Worm (Caenorhabditis elegans) whole organism, late embryonic: Measurements from ENCODE around the gene R07B7.6.

Experiments used
- C08G9.2 ChIP-seq: sonication (generic microtip); optimal IDR thresholded peaks from 2 replicates; lab custom pipeline; 2016; ENCODE audit warnings: mild to moderate bottlenecking, missing genetic modification characterization, moderate library complexity, missing compliant biosample characterization
- F13H6.1 ChIP-seq: sonication (generic microtip); optimal IDR thresholded peaks from 2 replicates; lab custom pipeline; 2016; ENCODE audit warnings: missing genetic modification characterization, missing compliant biosample characterization
- K02D7.2 ChIP-seq: sonication (generic microtip); optimal IDR thresholded peaks from 2 replicates; lab custom pipeline; 2017; ENCODE audit warnings: mild to moderate bottlenecking, missing genetic modification characterization, missing compliant biosample characterization
- Y22D7AL.16 ChIP-seq: sonication (generic microtip); optimal IDR thresholded peaks from 2 replicates; lab custom pipeline; 2016; ENCODE audit warnings: missing genetic modification characterization, missing compliant biosample characterization
- ahr-1 ChIP-seq: sonication (generic microtip); optimal IDR thresholded peaks from 2 replicates; lab custom pipeline; 2016; ENCODE audit warnings: missing genetic modification characterization, missing compliant biosample characterization
- ceh-18 ChIP-seq: sonication (generic microtip); optimal IDR thresholded peaks from 2 replicates; lab custom pipeline; 2016; ENCODE audit warnings: missing genetic modification characterization, missing compliant biosample characterization
- ceh-19 ChIP-seq: fragments of 200-800 bp; sonication (Bioruptor generic); optimal IDR thresholded peaks from 2 replicates; lab custom pipeline; 2018; ENCODE audit warnings: mild to moderate bottlenecking, missing genetic modification characterization, missing compliant biosample characterization
- ceh-2 ChIP-seq: sonication (generic microtip); optimal IDR thresholded peaks from 2 replicates; lab custom pipeline; 2016; ENCODE audit warnings: missing genotype, missing genetic modification characterization, missing compliant biosample characterization
- ceh-30 ChIP-seq: fragments of 150-350 bp; optimal IDR thresholded peaks from 2 replicates; lab custom pipeline; 2014; ENCODE audit warnings: missing biosample characterization, missing genetic modification characterization
- ceh-45 ChIP-seq: fragments of 200-800 bp; sonication (Bioruptor generic); IDR thresholded peaks from 2 replicates; pipeline ENCODE4 v1.3.6; 2022; ENCODE audit warnings: missing genetic modification reagents, missing genetic modification characterization, missing compliant biosample characterization
- ceh-48 ChIP-seq: sonication (generic microtip); optimal IDR thresholded peaks from 2 replicates; lab custom pipeline; 2016; ENCODE audit warnings: missing genetic modification characterization, inconsistent platforms, missing compliant biosample characterization
- ceh-9 ChIP-seq: sonication (generic microtip); optimal IDR thresholded peaks from 2 replicates; lab custom pipeline; 2016; ENCODE audit warnings: mild to moderate bottlenecking, missing genetic modification characterization, inconsistent platforms, missing compliant biosample characterization
- che-1 ChIP-seq: sonication (generic microtip); optimal IDR thresholded peaks from 2 replicates; lab custom pipeline; 2016; ENCODE audit warnings: mild to moderate bottlenecking, missing genetic modification characterization, missing compliant biosample characterization
- dmd-4 ChIP-seq: sonication (generic microtip); optimal IDR thresholded peaks from 2 replicates; lab custom pipeline; 2016; ENCODE audit warnings: borderline replicate concordance, missing genetic modification characterization, missing compliant biosample characterization
- dve-1 ChIP-seq: sonication (generic microtip); optimal IDR thresholded peaks from 2 replicates; lab custom pipeline; 2017; ENCODE audit warnings: antibody characterized with exemption, mild to moderate bottlenecking, missing genetic modification characterization, missing compliant biosample characterization
- elt-2 ChIP-seq: sonication (generic microtip); optimal IDR thresholded peaks from 2 replicates; lab custom pipeline; 2016; ENCODE audit warnings: missing genetic modification reagents, missing genetic modification characterization, missing compliant biosample characterization
- elt-4 ChIP-seq: sonication (generic microtip); optimal IDR thresholded peaks from 2 replicates; lab custom pipeline; 2016; ENCODE audit warnings: missing genetic modification characterization, missing compliant biosample characterization
- eyg-1 ChIP-seq: sonication (generic microtip); optimal IDR thresholded peaks from 2 replicates; lab custom pipeline; 2016; ENCODE audit warnings: missing genotype, missing genetic modification characterization, missing compliant biosample characterization
- fax-1 ChIP-seq: sonication (generic microtip); optimal IDR thresholded peaks from 2 replicates; lab custom pipeline; 2016; ENCODE audit warnings: missing genotype, missing genetic modification characterization, missing compliant biosample characterization
- fkh-10 ChIP-seq: fragments of 150-350 bp; optimal IDR thresholded peaks from 2 replicates; lab custom pipeline; 2014; ENCODE audit warnings: missing biosample characterization, missing genetic modification reagents, missing genetic modification characterization
- fkh-6 ChIP-seq: sonication (generic microtip); optimal IDR thresholded peaks from 2 replicates; lab custom pipeline; 2016; ENCODE audit warnings: missing genetic modification characterization, missing compliant biosample characterization
- gmeb-2 ChIP-seq: sonication (generic microtip); optimal IDR thresholded peaks from 2 replicates; lab custom pipeline; 2016; ENCODE audit warnings: missing genetic modification characterization, inconsistent platforms, missing compliant biosample characterization
- hlh-6 ChIP-seq: sonication (generic microtip); optimal IDR thresholded peaks from 2 replicates; lab custom pipeline; 2016; ENCODE audit warnings: missing genotype, missing genetic modification characterization, missing compliant biosample characterization
- hlh-8 ChIP-seq: sonication (generic microtip); optimal IDR thresholded peaks from 2 replicates; lab custom pipeline; 2016; ENCODE audit warnings: missing genotype, missing genetic modification characterization, missing compliant biosample characterization
- lin-11 ChIP-seq: fragments of 200-800 bp; sonication (Bioruptor generic); optimal IDR thresholded peaks from 2 replicates; lab custom pipeline; 2018; ENCODE audit warnings: mild to moderate bottlenecking, missing genetic modification characterization, missing compliant biosample characterization
- madf-2 ChIP-seq: sonication (generic microtip); optimal IDR thresholded peaks from 2 replicates; lab custom pipeline; 2017; ENCODE audit warnings: missing genetic modification characterization, missing compliant biosample characterization
- nfya-1 ChIP-seq: sonication (generic microtip); optimal IDR thresholded peaks from 2 replicates; lab custom pipeline; 2017; ENCODE audit warnings: missing genetic modification characterization, mild to moderate bottlenecking, missing compliant biosample characterization, antibody characterized with exemption, moderate library complexity
- nhr-11 ChIP-seq: fragments of 150-350 bp; optimal IDR thresholded peaks from 2 replicates; lab custom pipeline; 2014; ENCODE audit warnings: missing biosample characterization, missing genetic modification characterization
- nhr-232 ChIP-seq: sonication (generic microtip); optimal IDR thresholded peaks from 2 replicates; lab custom pipeline; 2016; ENCODE audit warnings: missing genetic modification characterization, missing compliant biosample characterization
- pag-3 ChIP-seq: sonication (generic microtip); optimal IDR thresholded peaks from 2 replicates; lab custom pipeline; 2016; ENCODE audit warnings: missing compliant biosample characterization, missing genetic modification characterization, borderline replicate concordance
- pha-2 ChIP-seq: sonication (generic microtip); optimal IDR thresholded peaks from 2 replicates; lab custom pipeline; 2017; ENCODE audit warnings: mild to moderate bottlenecking, missing genetic modification characterization, missing compliant biosample characterization
- pha-4 ChIP-seq: fragments of 150-350 bp; optimal IDR thresholded peaks from 2 replicates; lab custom pipeline; 2018; ENCODE audit warnings: missing biosample characterization, missing genetic modification reagents, missing genetic modification characterization
- pros-1 ChIP-seq: fragments of 150-350 bp; optimal IDR thresholded peaks from 2 replicates; lab custom pipeline; 2014; ENCODE audit warnings: missing biosample characterization, missing genetic modification reagents, missing genetic modification characterization
- ref-2 ChIP-seq: sonication (generic microtip); optimal IDR thresholded peaks from 2 replicates; lab custom pipeline; 2016; ENCODE audit warnings: missing genetic modification characterization, missing compliant biosample characterization
- rnt-1 ChIP-seq: sonication (generic microtip); optimal IDR thresholded peaks from 2 replicates; lab custom pipeline; 2016; ENCODE audit warnings: missing genetic modification characterization, missing compliant biosample characterization
- sox-4 ChIP-seq: sonication (generic microtip); optimal IDR thresholded peaks from 2 replicates; lab custom pipeline; 2017; ENCODE audit warnings: mild to moderate bottlenecking, missing genetic modification characterization, inconsistent platforms, missing compliant biosample characterization
- syd-9 ChIP-seq: sonication (generic microtip); optimal IDR thresholded peaks from 2 replicates; lab custom pipeline; 2016; ENCODE audit warnings: mild to moderate bottlenecking, missing genetic modification characterization, moderate library complexity, missing compliant biosample characterization
- tbx-7 ChIP-seq: sonication (generic microtip); optimal IDR thresholded peaks from 2 replicates; lab custom pipeline; 2016; ENCODE audit warnings: missing genotype, missing genetic modification characterization, missing compliant biosample characterization
- ttx-3 ChIP-seq: sonication (generic microtip); optimal IDR thresholded peaks from 2 replicates; lab custom pipeline; 2016; ENCODE audit warnings: missing genetic modification reagents, missing genetic modification characterization, missing compliant biosample characterization
- unc-3 ChIP-seq, 2 experiments: fragments of 200-800 bp in 1 of 2; sonication (Bioruptor generic) in 1 of 2; sonication (generic microtip) in 1 of 2; conservative IDR thresholded peaks in 1 of 2; optimal IDR thresholded peaks in 1 of 2; 2 replicates each; pipeline versions ENCODE4 v1.3.6 to Lab custom; 2016 to 2022; ENCODE audit warnings: missing compliant biosample characterization in 2 of 2, missing genetic modification characterization in 2 of 2, missing genetic modification reagents in 1 of 2
- unc-55 ChIP-seq: sonication (generic microtip); optimal IDR thresholded peaks from 2 replicates; lab custom pipeline; 2017; ENCODE audit warnings: missing biosample characterization, missing genetic modification reagents, missing genetic modification characterization
- unc-86 ChIP-seq: sonication (generic microtip); optimal IDR thresholded peaks from 2 replicates; lab custom pipeline; 2016; ENCODE audit warnings: missing genetic modification characterization, missing compliant biosample characterization
- zip-5 ChIP-seq: sonication (generic microtip); optimal IDR thresholded peaks from 2 replicates; lab custom pipeline; 2016; ENCODE audit warnings: missing genetic modification characterization, missing compliant biosample characterization

R07B7.6 gene

DNA sequence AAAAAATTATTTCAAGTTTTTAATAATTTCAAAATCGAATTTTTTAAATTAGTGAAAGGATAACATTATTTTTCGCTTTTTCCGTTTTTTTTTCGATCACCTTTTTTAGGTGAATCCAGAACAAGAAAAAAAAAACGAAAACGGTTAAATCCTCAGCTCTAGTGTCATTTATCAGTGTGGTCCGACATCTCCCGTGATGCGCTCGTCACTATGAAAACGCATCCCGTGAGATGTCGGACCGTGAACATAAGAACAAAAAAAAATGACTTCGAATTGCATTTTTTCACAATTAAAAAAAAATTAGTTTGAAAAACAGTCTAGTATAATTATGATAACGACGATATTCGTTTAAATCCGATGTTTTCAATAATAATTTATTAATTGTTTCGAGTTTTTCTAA, 27.1 kb downstream of the R07B7.6 start:
- no peak for TF ChIP-seq sox-4 (tag; lab: Kevin White, UChicago)
- no peak for TF ChIP-seq fax-1
- TF ChIP-seq nfya-1 (tag; lab: Kevin White, UChicago) = no peak
- TF ChIP-seq unc-3 (GFP tag; conservative IDR thresholded peaks at IDR 0.05; lab: Robert Waterston, UW) = no peak
- TF ChIP-seq unc-3 (tag; optimal IDR thresholded peaks at IDR 0.05; lab: Kevin White, UChicago) = no peak
- TF ChIP-seq ceh-2 = no peak
- TF ChIP-seq dve-1 = no peak
- TF ChIP-seq ceh-9 (tag; lab: Kevin White, UChicago) = no peak
- TF ChIP-seq ahr-1 (tag; lab: Kevin White, UChicago) = no peak
- no peak for TF ChIP-seq fkh-10
- TF ChIP-seq, all 69 proteins: peak for 0

DNA sequence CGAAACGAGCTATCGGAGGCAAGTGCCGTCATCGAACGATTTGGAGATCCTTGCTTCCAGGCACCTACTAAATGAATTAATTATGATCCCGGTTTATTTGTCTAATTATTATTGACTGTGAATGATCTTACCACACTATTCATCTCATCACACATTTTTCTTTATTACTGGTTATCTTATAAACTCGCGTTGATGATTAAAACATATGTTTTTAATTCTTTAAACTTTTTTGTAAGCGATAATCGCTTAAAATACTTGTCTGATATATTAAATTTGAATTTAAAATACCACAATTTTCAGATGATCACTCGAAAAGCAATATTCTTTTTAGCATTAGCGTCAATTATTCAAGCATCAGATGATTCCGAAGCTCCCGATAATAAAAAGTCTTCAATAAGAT, 29.7 kb downstream of the R07B7.6 start, which contains the start of gene F10C2.5:
Gene F10C2.5 (plus strand): TSS at position 301 of the 400 bp plus-strand sequence.
- TF ChIP-seq fkh-10 (no peak), syd-9 (no peak), pha-4 (tag; lab: Kevin White, UChicago) (no peak), tbx-7 (tag; lab: Kevin White, UChicago) (no peak)

DNA sequence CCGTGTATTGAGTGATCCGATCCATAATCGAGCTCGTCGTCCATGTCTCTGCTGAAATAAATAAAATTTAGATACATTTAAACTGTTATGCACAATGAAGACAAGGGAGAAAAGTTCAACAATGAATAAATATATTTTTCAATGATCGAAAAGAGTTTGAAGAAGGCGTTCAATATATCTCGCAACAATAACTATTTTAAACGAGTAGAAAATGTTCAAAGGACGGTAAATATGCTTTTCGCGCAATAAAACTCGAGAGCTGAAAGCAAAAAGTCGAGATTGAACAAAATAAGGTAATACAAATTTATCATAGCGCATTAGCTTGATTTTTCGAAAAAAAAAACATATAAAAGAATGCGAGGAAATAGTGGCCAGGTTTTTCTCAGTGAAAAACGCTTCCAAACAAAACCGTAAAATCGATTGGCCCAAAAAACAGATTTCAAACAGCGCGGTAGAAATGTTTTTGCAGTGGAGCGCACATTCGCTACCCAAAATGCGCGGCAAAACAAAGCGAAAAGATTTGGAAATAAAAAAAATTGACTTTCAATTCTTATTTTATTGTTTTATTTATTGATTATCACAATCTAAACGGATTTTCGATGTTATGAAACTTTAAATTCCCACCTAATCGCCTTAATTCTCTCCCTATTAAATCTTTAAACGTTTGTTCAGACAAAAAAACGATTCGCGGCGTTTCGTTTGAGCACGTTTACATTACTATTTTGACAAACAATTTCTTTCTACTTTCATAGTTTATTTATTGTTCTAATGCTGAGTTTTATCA, 33.8 kb downstream of the R07B7.6 start, which contains the start of the genes kup-1 and F10C2.4:
Gene kup-1 (minus strand): TSS at position 51 of the 784 bp plus-strand sequence.
Gene F10C2.4 (plus strand): TSS at position 734 of the 784 bp plus-strand sequence.
- TF ChIP-seq zip-5 (tag; lab: Kevin White, UChicago) (no peak), ceh-45 (GFP tag; lab: Robert Waterston, UW) (no peak), ceh-19 (GFP tag; lab: Kevin White, UChicago) (no peak), hlh-8 (tag; lab: Kevin White, UChicago) (no peak), ceh-48 (tag; lab: Kevin White, UChicago) (peak; percentile 28), lin-11 (no peak), pha-2 (tag; lab: Kevin White, UChicago) (no peak), fkh-6 (tag; lab: Kevin White, UChicago) (no peak), nhr-232 (tag; lab: Kevin White, UChicago) (no peak), gmeb-2 (no peak), pha-4 (tag; lab: Kevin White, UChicago) (no peak), ttx-3 (tag; lab: Kevin White, UChicago) (no peak), nfya-1 (tag; lab: Kevin White, UChicago) (peak; percentile 12), ceh-30 (tag; lab: Kevin White, UChicago) (no peak), che-1 (tag; lab: Kevin White, UChicago) (no peak), dve-1 (no peak), syd-9 (no peak), unc-55 (GFP tag; lab: Kevin White, UChicago) (peak; percentile 40), eyg-1 (tag; lab: Kevin White, UChicago) (no peak), pag-3 (tag; lab: Kevin White, UChicago) (no peak), unc-3 (GFP tag; conservative IDR thresholded peaks at IDR 0.05; lab: Robert Waterston, UW) (no peak), unc-3 (tag; optimal IDR thresholded peaks at IDR 0.05; lab: Kevin White, UChicago) (no peak), dmd-4 (no peak), nhr-11 (tag; lab: Kevin White, UChicago) (no peak), Y22D7AL.16 (tag; lab: Kevin White, UChicago) (no peak), K02D7.2 (tag; lab: Kevin White, UChicago) (no peak)

DNA sequence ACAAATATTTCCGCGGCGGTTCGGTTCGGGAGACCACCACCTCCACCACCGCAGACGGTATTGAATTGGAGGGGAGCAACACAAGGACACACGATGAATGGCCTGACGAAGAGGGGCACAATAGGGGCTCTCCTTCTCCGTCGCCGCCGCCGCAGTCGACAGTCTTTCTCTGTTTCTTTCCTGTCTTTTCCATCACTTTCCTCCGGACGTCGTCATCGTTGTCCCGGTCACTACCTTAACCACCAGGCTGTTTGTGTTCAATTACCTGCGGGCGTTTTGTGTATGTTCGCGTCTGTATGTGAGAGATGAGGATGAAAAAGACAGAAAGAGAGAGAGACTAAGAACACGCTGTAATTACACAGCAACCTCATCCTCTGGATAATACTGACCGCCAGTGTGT, 35.0 kb downstream of the R07B7.6 start:
- TF ChIP-seq F13H6.1 (tag; lab: Kevin White, UChicago) = no peak
- TF ChIP-seq nhr-232 (tag; lab: Kevin White, UChicago) = no peak
- TF ChIP-seq ceh-18 (tag; lab: Kevin White, UChicago) = no peak
- no peak for TF ChIP-seq hlh-6
- TF ChIP-seq madf-2 (tag; lab: Kevin White, UChicago) = no peak
- TF ChIP-seq fkh-6 (tag; lab: Kevin White, UChicago) = no peak
- no peak for TF ChIP-seq Y22D7AL.16 (tag; lab: Kevin White, UChicago)
- TF ChIP-seq unc-86 = no peak
- peak; percentile 3 for TF ChIP-seq pros-1 (tag; lab: Kevin White, UChicago)
- no peak for TF ChIP-seq ceh-48 (tag; lab: Kevin White, UChicago)
- TF ChIP-seq elt-4 (tag; lab: Kevin White, UChicago) = no peak
- TF ChIP-seq elt-2 (tag; lab: Kevin White, UChicago) = no peak
- TF ChIP-seq ceh-9 (tag; lab: Kevin White, UChicago) = no peak
- TF ChIP-seq rnt-1 (tag; lab: Kevin White, UChicago) = no peak
- TF ChIP-seq syd-9 = no peak
- no peak for TF ChIP-seq C08G9.2 (tag; lab: Kevin White, UChicago)
- TF ChIP-seq unc-3 (GFP tag; conservative IDR thresholded peaks at IDR 0.05; lab: Robert Waterston, UW) = no peak
- TF ChIP-seq unc-3 (tag; optimal IDR thresholded peaks at IDR 0.05; lab: Kevin White, UChicago) = no peak
- no peak for TF ChIP-seq pha-4 (tag; lab: Kevin White, UChicago)
- TF ChIP-seq ceh-2 = peak; percentile 12
- peak; percentile 35 for TF ChIP-seq ref-2
- no peak for TF ChIP-seq hlh-8 (tag; lab: Kevin White, UChicago)
